Fruit fly (Drosophila melanogaster) whole organism, wandering third instar larva: ENCODE measurements around the gene CG14882.
A peak's percentile ranks its signal among the peaks of the same experiment; 100 is the strongest.

Source experiments
- Abd-B ChIP-seq: fragments of >200 bp; optimal IDR thresholded peaks from 2 replicates; lab custom pipeline; 2017; ENCODE audit warnings: missing biosample characterization, missing genetic modification characterization
- CG32264 ChIP-seq: fragments of 200-800 bp; sonication (Bioruptor generic); optimal IDR thresholded peaks from 2 replicates; lab custom pipeline; 2016; ENCODE audit warnings: missing biosample characterization, missing genetic modification characterization
- CG9705 ChIP-seq: fragments of 200-800 bp; sonication (Bioruptor generic); optimal IDR thresholded peaks from 2 replicates; lab custom pipeline; 2018; ENCODE audit warnings: missing biosample characterization, mild to moderate bottlenecking, missing genetic modification characterization
- CrebA ChIP-seq: fragments of 200-800 bp; sonication (Bioruptor generic); optimal IDR thresholded peaks from 2 replicates; lab custom pipeline; 2016; ENCODE audit warnings: missing biosample characterization, mild to moderate bottlenecking, missing genetic modification characterization, borderline replicate concordance
- Dfd ChIP-seq: fragments of >200 bp; optimal IDR thresholded peaks from 2 replicates; lab custom pipeline; 2017; ENCODE audit warnings: missing biosample characterization, missing genetic modification characterization
- Dif ChIP-seq: fragments of 200-275, 200-300 bp; sonication (Bioruptor generic); optimal IDR thresholded peaks from 2 replicates; lab custom pipeline; 2018; ENCODE audit warnings: missing biosample characterization, missing genetic modification characterization; ENCODE audit not compliant: partially characterized antibody
- GATAd ChIP-seq: sonication (Bioruptor generic); optimal IDR thresholded peaks from 2 replicates; lab custom pipeline; 2016; ENCODE audit warnings: missing biosample characterization, missing genetic modification characterization
- HLH106 ChIP-seq: fragments of 200-800 bp; optimal IDR thresholded peaks from 3 replicates; lab custom pipeline; 2019; ENCODE audit warnings: missing biosample characterization, mild to moderate bottlenecking, missing genetic modification characterization, moderate library complexity
- Hnf4 ChIP-seq: fragments of 200-800 bp; sonication (Bioruptor generic); optimal IDR thresholded peaks from 2 replicates; lab custom pipeline; 2016; ENCODE audit warnings: missing biosample characterization, mild to moderate bottlenecking, missing genetic modification characterization
- Hr78 ChIP-seq: fragments of >200 bp; optimal IDR thresholded peaks from 2 replicates; lab custom pipeline; 2017; ENCODE audit warnings: missing biosample characterization, missing genetic modification characterization
- Hr83 ChIP-seq: fragments of 200-300 bp; sonication (Bioruptor generic); optimal IDR thresholded peaks from 2 replicates; lab custom pipeline; 2016; ENCODE audit warnings: missing biosample characterization, mild to moderate bottlenecking, missing genetic modification characterization, moderate library complexity; ENCODE audit not compliant: poor library complexity, severe bottlenecking
- Jra ChIP-seq: sonication (Bioruptor generic); optimal IDR thresholded peaks from 2 replicates; lab custom pipeline; 2016; ENCODE audit warnings: missing biosample characterization, missing genetic modification characterization
- Mio ChIP-seq: sonication (Bioruptor generic); optimal IDR thresholded peaks from 2 replicates; lab custom pipeline; 2016; ENCODE audit warnings: missing biosample characterization, missing genetic modification characterization
- Myc ChIP-seq: fragments of >200 bp; optimal IDR thresholded peaks from 2 replicates; lab custom pipeline; 2017
- OdsH ChIP-seq: fragments of 200-800 bp; sonication (Bioruptor generic); optimal IDR thresholded peaks from 2 replicates; lab custom pipeline; 2016; ENCODE audit warnings: missing biosample characterization, mild to moderate bottlenecking, missing genetic modification characterization
- Rel ChIP-seq, 2 experiments: fragments of 200-800 bp; sonication (Bioruptor generic) in 1 of 2; optimal IDR thresholded peaks; 2 replicates in 1 of 2; 3 replicates in 1 of 2; lab custom pipeline; 2016 to 2019; ENCODE audit warnings: mild to moderate bottlenecking in 2 of 2, missing biosample characterization in 2 of 2, missing genetic modification characterization in 2 of 2, moderate library complexity in 1 of 2
- Sp1 ChIP-seq: fragments of 200-800 bp; sonication (Bioruptor generic); optimal IDR thresholded peaks from 3 replicates; lab custom pipeline; 2019; ENCODE audit warnings: missing biosample characterization, mild to moderate bottlenecking, missing genetic modification characterization, moderate library complexity
- Vsx2 ChIP-seq: fragments of 200-300, 225-300 bp; sonication (Bioruptor generic); optimal IDR thresholded peaks from 2 replicates; lab custom pipeline; 2018; ENCODE audit warnings: missing biosample characterization, missing genetic modification characterization; ENCODE audit not compliant: partially characterized antibody
- br ChIP-seq: fragments of 200-800 bp; sonication (Bioruptor generic); optimal IDR thresholded peaks from 2 replicates; lab custom pipeline; 2016; ENCODE audit warnings: missing biosample characterization, missing genetic modification characterization
- dl ChIP-seq, 2 experiments: fragments of 175-275, 200-275 bp in 1 of 2; fragments of 200-275 bp in 1 of 2; sonication (Bioruptor generic); optimal IDR thresholded peaks; lab custom pipeline; 2018; ENCODE audit warnings: mild to moderate bottlenecking in 2 of 2, missing biosample characterization in 2 of 2, missing genetic modification characterization in 2 of 2, moderate library complexity in 2 of 2; ENCODE audit not compliant: partially characterized antibody in 2 of 2, insufficient read depth in 1 of 2
- dmrt93B ChIP-seq: fragments of 200-800 bp; sonication (Bioruptor generic); optimal IDR thresholded peaks from 2 replicates; lab custom pipeline; 2018; ENCODE audit warnings: missing biosample characterization, mild to moderate bottlenecking, missing genetic modification characterization
- dsf ChIP-seq: sonication (Bioruptor generic); optimal IDR thresholded peaks from 2 replicates; lab custom pipeline; 2016; ENCODE audit warnings: missing biosample characterization, missing genetic modification characterization, borderline replicate concordance
- ey ChIP-seq: fragments of 200-800 bp; sonication (Bioruptor generic); optimal IDR thresholded peaks from 2 replicates; lab custom pipeline; 2016; ENCODE audit warnings: missing biosample characterization, missing genetic modification characterization
- foxo ChIP-seq, 2 experiments: fragments of 200-800 bp; sonication (Bioruptor generic); optimal IDR thresholded peaks; 2 replicates in 1 of 2; 3 replicates in 1 of 2; lab custom pipeline; 2016 to 2017; ENCODE audit warnings: missing biosample characterization in 2 of 2, missing genetic modification characterization in 2 of 2
- fru ChIP-seq: fragments of 200-800 bp; sonication (Bioruptor generic); optimal IDR thresholded peaks from 3 replicates; lab custom pipeline; 2016; ENCODE audit warnings: missing biosample characterization, mild to moderate bottlenecking, missing genetic modification characterization
- h ChIP-seq: fragments of 200-800 bp; sonication (Bioruptor generic); optimal IDR thresholded peaks from 3 replicates; lab custom pipeline; 2016; ENCODE audit warnings: missing biosample characterization, mild to moderate bottlenecking, missing genetic modification characterization
- jim ChIP-seq: fragments of 175-275, 200-325 bp; sonication (Bioruptor generic); optimal IDR thresholded peaks from 2 replicates; lab custom pipeline; 2016; ENCODE audit warnings: missing biosample characterization, mild to moderate bottlenecking, missing genetic modification characterization
- lola ChIP-seq: fragments of >200 bp; optimal IDR thresholded peaks from 2 replicates; lab custom pipeline; 2017; ENCODE audit warnings: missing biosample characterization, missing genetic modification characterization
- pan ChIP-seq: fragments of >200 bp; optimal IDR thresholded peaks from 2 replicates; lab custom pipeline; 2017
- psq ChIP-seq: fragments of 200-800 bp; sonication (Bioruptor generic); optimal IDR thresholded peaks from 3 replicates; lab custom pipeline; 2017; ENCODE audit warnings: missing biosample characterization, mild to moderate bottlenecking, missing genetic modification characterization, moderate library complexity
- rgr ChIP-seq: fragments of 200-800 bp; sonication (Bioruptor generic); optimal IDR thresholded peaks from 3 replicates; lab custom pipeline; 2016; ENCODE audit warnings: missing biosample characterization, mild to moderate bottlenecking, missing genetic modification characterization
- sage ChIP-seq: fragments of 200-800 bp; sonication (Bioruptor generic); optimal IDR thresholded peaks from 2 replicates; lab custom pipeline; 2016; ENCODE audit warnings: missing biosample characterization, mild to moderate bottlenecking, missing genetic modification characterization
- sv ChIP-seq: fragments of 200-800 bp; sonication (Bioruptor generic); optimal IDR thresholded peaks from 3 replicates; lab custom pipeline; 2016; ENCODE audit warnings: missing biosample characterization, missing genetic modification characterization
- tai ChIP-seq: sonication (Bioruptor generic); optimal IDR thresholded peaks from 2 replicates; lab custom pipeline; 2016; ENCODE audit warnings: missing biosample characterization, missing genetic modification characterization
- usp ChIP-seq: fragments of >200 bp; optimal IDR thresholded peaks from 2 replicates; lab custom pipeline; 2017; ENCODE audit warnings: missing biosample characterization, missing genetic modification characterization
- woc ChIP-seq: sonication (Bioruptor generic); optimal IDR thresholded peaks from 2 replicates; lab custom pipeline; 2016; ENCODE audit warnings: missing biosample characterization, mild to moderate bottlenecking, missing genetic modification characterization

The CG14882 gene

dm6 chr3R:16446836-16447235 lies 3.8 kb downstream of the CG14882 start:
- no peak for TF ChIP-seq rgr (GFP tag; lab: Kevin White, UChicago)
- no peak for TF ChIP-seq CG32264 (GFP tag; lab: Kevin White, UChicago)
- TF ChIP-seq jim (GFP tag; lab: Kevin White, UChicago) = no peak
- no peak for TF ChIP-seq Jra (GFP tag; lab: Kevin White, UChicago)
- TF ChIP-seq ey (GFP tag; lab: Kevin White, UChicago) = no peak
- no peak for TF ChIP-seq foxo (GFP tag; optimal IDR thresholded peaks at IDR 0.05; lab: Kevin White, UChicago)
- TF ChIP-seq tai (GFP tag; lab: Kevin White, UChicago) = peak; percentile 2
- TF ChIP-seq Sp1 (GFP tag; lab: Kevin White, UChicago) = no peak
- TF ChIP-seq pan (lab: Kevin White, UChicago) = no peak
- no peak for TF ChIP-seq psq (GFP tag; lab: Kevin White, UChicago)
- no peak for TF ChIP-seq br
- no peak for TF ChIP-seq lola
- TF ChIP-seq dmrt93B (GFP tag; lab: Kevin White, UChicago) = no peak
- peak; percentile 2 for TF ChIP-seq fru (GFP tag; lab: Kevin White, UChicago)
- TF ChIP-seq OdsH (GFP tag; lab: Kevin White, UChicago) = no peak
- TF ChIP-seq HLH106 (tag; lab: Kevin White, UChicago) = no peak
- no peak for TF ChIP-seq CG9705 (GFP tag; lab: Kevin White, UChicago)
- TF ChIP-seq Dfd = no peak
- no peak for TF ChIP-seq Rel (GFP tag; optimal IDR thresholded peaks at IDR 0.05; lab: Kevin White, UChicago)
- TF ChIP-seq Rel (tag; optimal IDR thresholded peaks at IDR 0.05; lab: Kevin White, UChicago) = peak; percentile 79
- TF ChIP-seq sv = no peak
- TF ChIP-seq Abd-B (GFP tag; lab: Kevin White, UChicago) = no peak
- TF ChIP-seq Hnf4 (GFP tag; lab: Kevin White, UChicago) = no peak
- no peak for TF ChIP-seq Dif (GFP tag; lab: Kevin White, UChicago)
- peak; percentile 38 for TF ChIP-seq h (GFP tag; lab: Kevin White, UChicago)
- no peak for TF ChIP-seq CrebA (GFP tag; lab: Kevin White, UChicago)
- TF ChIP-seq Hr83 (GFP tag; lab: Kevin White, UChicago) = no peak
- no peak for TF ChIP-seq sage (GFP tag; lab: Kevin White, UChicago)
- TF ChIP-seq Myc (lab: Kevin White, UChicago) = no peak
- no peak for TF ChIP-seq usp (GFP tag; lab: Kevin White, UChicago)
- no peak for TF ChIP-seq Hr78 (GFP tag; lab: Kevin White, UChicago)
- TF ChIP-seq dsf (GFP tag; lab: Kevin White, UChicago) = no peak
- no peak for TF ChIP-seq dl (GFP tag; optimal IDR thresholded peaks at IDR 0.05; lab: Kevin White, UChicago; ENCODE audit: insufficient read depth in 1 of 2, partially characterized antibody in 2 of 2)
- no peak for TF ChIP-seq GATAd (GFP tag; lab: Kevin White, UChicago)
- TF ChIP-seq woc (GFP tag; lab: Kevin White, UChicago) = no peak
- peak; percentile 99 for TF ChIP-seq Vsx2
- no peak for TF ChIP-seq Mio (GFP tag; lab: Kevin White, UChicago)
- TF ChIP-seq, all 38 proteins: peak for 5

DNA sequence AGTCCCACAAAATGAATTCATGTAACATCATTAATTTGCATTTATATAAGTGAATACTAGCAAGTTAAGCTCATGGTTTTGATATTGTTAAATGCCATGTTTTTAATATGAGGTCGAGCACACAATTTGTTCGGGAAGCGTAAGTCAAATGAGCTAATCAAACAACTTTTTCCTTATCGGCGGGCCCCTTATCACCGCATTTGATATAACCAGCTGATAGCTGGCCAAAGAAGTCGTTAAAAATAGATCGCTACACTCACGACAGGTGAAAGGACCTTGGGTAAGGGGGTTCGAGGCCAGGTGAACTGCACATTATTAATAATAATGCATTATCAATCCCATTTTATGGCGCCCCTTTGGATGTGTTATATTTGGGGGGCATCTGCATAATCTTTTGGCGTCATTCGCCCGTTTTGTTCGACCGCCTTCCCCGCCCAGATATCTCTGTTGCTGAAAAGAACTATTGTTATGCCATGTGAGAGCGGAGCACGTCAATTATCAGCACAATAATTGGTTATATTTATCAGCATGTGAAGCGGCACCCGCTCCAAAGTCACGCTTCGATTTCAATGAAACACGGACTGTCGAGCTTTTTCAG lies 4.5 kb downstream of the CG14882 start:
- TF ChIP-seq Jra (GFP tag; lab: Kevin White, UChicago) = no peak
- peak; percentile 75 for TF ChIP-seq Vsx2
- no peak for TF ChIP-seq Rel (GFP tag; optimal IDR thresholded peaks at IDR 0.05; lab: Kevin White, UChicago)
- TF ChIP-seq Rel (tag; optimal IDR thresholded peaks at IDR 0.05; lab: Kevin White, UChicago) = peak; percentile 58
- no peak for TF ChIP-seq lola
- no peak for TF ChIP-seq Abd-B (GFP tag; lab: Kevin White, UChicago)
- no peak for TF ChIP-seq Mio (GFP tag; lab: Kevin White, UChicago)
- no peak for TF ChIP-seq CrebA (GFP tag; lab: Kevin White, UChicago)
- no peak for TF ChIP-seq Myc (lab: Kevin White, UChicago)
- no peak for TF ChIP-seq foxo (GFP tag; optimal IDR thresholded peaks at IDR 0.05; lab: Kevin White, UChicago)
